Fruit fly (Drosophila melanogaster) whole organism, embryonic: ENCODE results near the gene lark.

ENCODE experiments used
- Asciz ChIP-seq: fragments of 200-800 bp; sonication (Bioruptor generic); optimal IDR thresholded peaks from 2 replicates; lab custom pipeline; 2017; ENCODE audit warnings: missing biosample characterization, mild to moderate bottlenecking, missing genetic modification characterization, missing genetic modification reagents
- Awh ChIP-seq: fragments of 200-800 bp; sonication (Bioruptor generic); IDR thresholded peaks from 2 replicates; pipeline ENCODE4, ENCODE4 v1.3.6; 2022; ENCODE audit warnings: missing biosample characterization, missing genetic modification characterization
- Bgb ChIP-seq: fragments of 200-800 bp; sonication (Bioruptor generic); IDR thresholded peaks from 2 replicates; pipeline ENCODE4 v1.3.6; 2022; ENCODE audit warnings: missing biosample characterization, missing genetic modification characterization; ENCODE audit not compliant: partially characterized antibody
- Blimp-1 ChIP-seq: fragments of 200-800 bp; sonication (Bioruptor generic); optimal IDR thresholded peaks from 3 replicates; lab custom pipeline; 2018; ENCODE audit warnings: missing biosample characterization, missing genetic modification characterization, mild to moderate bottlenecking, moderate library complexity, missing genetic modification reagents
- CG13624 ChIP-seq: fragments of 200-800 bp; sonication (Bioruptor generic); optimal IDR thresholded peaks from 2 replicates; lab custom pipeline; 2016; ENCODE audit warnings: missing biosample characterization, missing genetic modification characterization
- CG17829 ChIP-seq: fragments of 200-800 bp; optimal IDR thresholded peaks from 2 replicates; lab custom pipeline; 2019; ENCODE audit warnings: missing biosample characterization, mild to moderate bottlenecking, missing genetic modification characterization, moderate library complexity
- CG1832 ChIP-seq: fragments of 200-800 bp; sonication (Bioruptor generic); optimal IDR thresholded peaks from 2 replicates; lab custom pipeline; 2017; ENCODE audit warnings: missing biosample characterization, mild to moderate bottlenecking, missing genetic modification characterization, inconsistent platforms
- CG18764 ChIP-seq: fragments of 200-800 bp; sonication (Bioruptor generic); optimal IDR thresholded peaks from 3 replicates; lab custom pipeline; 2016; ENCODE audit warnings: missing biosample characterization, missing genetic modification characterization
- CG2202 ChIP-seq: fragments of 200-800 bp; sonication (Bioruptor generic); optimal IDR thresholded peaks from 2 replicates; lab custom pipeline; 2018; ENCODE audit warnings: missing biosample characterization, mild to moderate bottlenecking, missing genetic modification characterization
- CG2712 ChIP-seq: fragments of 200-800 bp; optimal IDR thresholded peaks from 3 replicates; lab custom pipeline; 2019; ENCODE audit warnings: missing biosample characterization, mild to moderate bottlenecking, missing genetic modification characterization, moderate library complexity
- CG2875 ChIP-seq: fragments of 200-800 bp; sonication (Bioruptor generic); optimal IDR thresholded peaks from 2 replicates; lab custom pipeline; 2017; ENCODE audit warnings: missing biosample characterization, mild to moderate bottlenecking, missing genetic modification characterization, missing genetic modification reagents
- CG32532 ChIP-seq: fragments of 200-800 bp; sonication (Bioruptor generic); IDR thresholded peaks from 2 replicates; pipeline ENCODE4 v1.3.6; 2022; ENCODE audit warnings: missing biosample characterization, missing genetic modification characterization
- CG34376 ChIP-seq: fragments of 200-800 bp; sonication (Bioruptor generic); optimal IDR thresholded peaks from 2 replicates; lab custom pipeline; 2018; ENCODE audit warnings: missing biosample characterization, mild to moderate bottlenecking, missing genetic modification characterization
- CG34422 ChIP-seq: fragments of 200-800 bp; sonication (Bioruptor generic); IDR thresholded peaks from 3 replicates; pipeline ENCODE4 v1.3.6; 2022; ENCODE audit warnings: missing biosample characterization, missing genetic modification characterization
- CG6254 ChIP-seq: fragments of 200-800 bp; sonication (Bioruptor generic); optimal IDR thresholded peaks from 3 replicates; lab custom pipeline; 2017; ENCODE audit warnings: mild to moderate bottlenecking, missing biosample characterization, missing genetic modification reagents, missing genetic modification characterization
- CG6272 ChIP-seq: fragments of 200-800 bp; sonication (Bioruptor generic); IDR thresholded peaks from 2 replicates; pipeline ENCODE4 v1.3.6; 2022; ENCODE audit warnings: missing biosample characterization, missing genetic modification characterization
- CG6683 ChIP-seq: fragments of 200-800 bp; sonication (Bioruptor generic); optimal IDR thresholded peaks from 2 replicates; lab custom pipeline; 2017; ENCODE audit warnings: missing biosample characterization, mild to moderate bottlenecking, missing genetic modification characterization, missing genetic modification reagents
- CG6765 ChIP-seq: fragments of 200-800 bp; sonication (Bioruptor generic); optimal IDR thresholded peaks from 3 replicates; lab custom pipeline; 2017; ENCODE audit warnings: missing biosample characterization, mild to moderate bottlenecking, missing genetic modification characterization
- CG7556 ChIP-seq: fragments of 200-800 bp; sonication (Bioruptor generic); optimal IDR thresholded peaks from 2 replicates; lab custom pipeline; 2017; ENCODE audit warnings: missing biosample characterization, mild to moderate bottlenecking, missing genetic modification characterization
- CG7786 ChIP-seq: fragments of 200-800 bp; sonication (Bioruptor generic); optimal IDR thresholded peaks from 2 replicates; lab custom pipeline; 2016; ENCODE audit warnings: missing biosample characterization, missing genetic modification characterization
- CG7963 ChIP-seq: fragments of 200-800 bp; sonication (Bioruptor generic); IDR thresholded peaks from 3 replicates; pipeline ENCODE4 v1.3.6; 2022; ENCODE audit warnings: missing biosample characterization, missing genetic modification characterization; ENCODE audit not compliant: partially characterized antibody
- CG8089 ChIP-seq: fragments of 200-800 bp; sonication (Bioruptor generic); optimal IDR thresholded peaks from 3 replicates; lab custom pipeline; 2016; ENCODE audit warnings: missing biosample characterization, missing genetic modification characterization
- CG8388 ChIP-seq: fragments of 200-800 bp; sonication (Bioruptor generic); optimal IDR thresholded peaks from 2 replicates; lab custom pipeline; 2019; ENCODE audit warnings: missing biosample characterization, mild to moderate bottlenecking, missing genetic modification characterization, moderate library complexity
- CG9727 ChIP-seq: fragments of 200-800 bp; sonication (Bioruptor generic); optimal IDR thresholded peaks from 3 replicates; lab custom pipeline; 2017; ENCODE audit warnings: missing biosample characterization, mild to moderate bottlenecking, missing genetic modification characterization
- CG9932 ChIP-seq: fragments of 200-800 bp; sonication (Bioruptor generic); IDR thresholded peaks from 2 replicates; pipeline ENCODE4 v1.3.6; 2022; ENCODE audit warnings: missing biosample characterization, missing genetic modification characterization
- Chrac-16 ChIP-seq: fragments of 200-800 bp; sonication (Bioruptor generic); optimal IDR thresholded peaks from 3 replicates; lab custom pipeline; 2016; ENCODE audit warnings: missing biosample characterization, missing genetic modification characterization
- E2f1 ChIP-seq: fragments of 200-800 bp; sonication (Bioruptor generic); IDR thresholded peaks from 2 replicates; pipeline ENCODE4 v1.3.6; 2022; ENCODE audit warnings: missing biosample characterization, missing genetic modification characterization
- Hr3 ChIP-seq: fragments of 200-800 bp; sonication (Bioruptor generic); optimal IDR thresholded peaks from 3 replicates; lab custom pipeline; 2016; ENCODE audit warnings: missing biosample characterization, missing genetic modification characterization
- MTF-1 ChIP-seq: fragments of 200-800 bp; sonication (Bioruptor generic); optimal IDR thresholded peaks from 2 replicates; lab custom pipeline; 2018; ENCODE audit warnings: missing biosample characterization, mild to moderate bottlenecking, missing genetic modification characterization, borderline replicate concordance
- NC2β ChIP-seq: fragments of 200-800 bp; sonication (Bioruptor generic); optimal IDR thresholded peaks from 2 replicates; lab custom pipeline; 2016; ENCODE audit warnings: missing biosample characterization, missing genetic modification characterization
- Oaz ChIP-seq: fragments of 200-800 bp; sonication (Bioruptor generic); IDR thresholded peaks from 2 replicates; pipeline ENCODE4 v1.3.6; 2022; ENCODE audit warnings: missing biosample characterization, missing genetic modification characterization
- Ravus ChIP-seq: fragments of 200-800 bp; sonication (Bioruptor generic); IDR thresholded peaks from 2 replicates; pipeline ENCODE4 v1.3.6; 2022; ENCODE audit warnings: missing biosample characterization, missing genetic modification characterization
- bcd ChIP-seq: fragments of 200-800 bp; sonication (Bioruptor generic); optimal IDR thresholded peaks from 2 replicates; lab custom pipeline; 2017; ENCODE audit warnings: missing biosample characterization, mild to moderate bottlenecking, missing genetic modification characterization
- chinmo ChIP-seq: fragments of 200-800 bp; sonication (Bioruptor generic); IDR thresholded peaks from 4 replicates; pipeline ENCODE4 v1.3.6; 2022; ENCODE audit warnings: missing biosample characterization, missing genetic modification characterization; ENCODE audit not compliant: partially characterized antibody
- chn ChIP-seq: fragments of 200-800 bp; sonication (Bioruptor generic); optimal IDR thresholded peaks from 2 replicates; lab custom pipeline; 2016; ENCODE audit warnings: missing biosample characterization, missing genetic modification characterization
- crp ChIP-seq, 2 experiments: fragments of 200-800 bp; sonication (Bioruptor generic); optimal IDR thresholded peaks; 2 replicates in 1 of 2; 3 replicates in 1 of 2; lab custom pipeline; 2017; ENCODE audit warnings: missing biosample characterization in 2 of 2, missing genetic modification characterization in 2 of 2, mild to moderate bottlenecking in 1 of 2, moderate library complexity in 1 of 2
- disco-r ChIP-seq: fragments of 200-800 bp; sonication (Bioruptor generic); optimal IDR thresholded peaks from 2 replicates; lab custom pipeline; 2016; ENCODE audit warnings: missing biosample characterization, missing genetic modification characterization
- dmrt99B ChIP-seq: fragments of 200-800 bp; sonication (Bioruptor generic); optimal IDR thresholded peaks from 2 replicates; lab custom pipeline; 2018; ENCODE audit warnings: missing biosample characterization, mild to moderate bottlenecking, missing genetic modification characterization, moderate library complexity
- exex ChIP-seq: fragments of 200-800 bp; sonication (Bioruptor generic); optimal IDR thresholded peaks from 4 replicates; lab custom pipeline; 2018; ENCODE audit warnings: missing biosample characterization, mild to moderate bottlenecking, missing genetic modification characterization, moderate library complexity
- eyg ChIP-seq: fragments of 200-800 bp; sonication (Bioruptor generic); optimal IDR thresholded peaks from 3 replicates; lab custom pipeline; 2016; ENCODE audit warnings: missing biosample characterization, missing genetic modification characterization
- fd96Cb ChIP-seq: fragments of 200-800 bp; sonication (Bioruptor generic); optimal IDR thresholded peaks from 2 replicates; lab custom pipeline; 2018; ENCODE audit warnings: missing biosample characterization, mild to moderate bottlenecking, missing genetic modification characterization, moderate library complexity
- lbe ChIP-seq: fragments of 200-800 bp; sonication (Bioruptor generic); optimal IDR thresholded peaks from 2 replicates; lab custom pipeline; 2016; ENCODE audit warnings: missing biosample characterization, mild to moderate bottlenecking, missing genetic modification characterization
- oc ChIP-seq: fragments of 200-800 bp; sonication (Bioruptor generic); optimal IDR thresholded peaks from 2 replicates; lab custom pipeline; 2018; ENCODE audit warnings: missing biosample characterization, mild to moderate bottlenecking, missing genetic modification characterization, moderate library complexity
- otp ChIP-seq: fragments of 200-800 bp; sonication (Bioruptor generic); IDR thresholded peaks from 3 replicates; pipeline ENCODE4, ENCODE4 v1.3.6; 2022; ENCODE audit warnings: missing biosample characterization, missing genetic modification characterization
- sug ChIP-seq: fragments of 200-800 bp; optimal IDR thresholded peaks from 2 replicates; lab custom pipeline; 2019; ENCODE audit warnings: missing biosample characterization, mild to moderate bottlenecking, missing genetic modification characterization, moderate library complexity
- toy ChIP-seq: fragments of 200-800 bp; sonication (Bioruptor generic); IDR thresholded peaks from 2 replicates; pipeline ENCODE4 v1.3.6; 2022; ENCODE audit warnings: missing biosample characterization, missing genetic modification characterization
- vvl ChIP-seq: fragments of 200-800 bp; sonication (Bioruptor generic); IDR thresholded peaks from 2 replicates; pipeline ENCODE4 v1.3.6; 2022; ENCODE audit warnings: missing biosample characterization, missing genetic modification characterization
- yki ChIP-seq: fragments of >200 bp; optimal IDR thresholded peaks from 3 replicates; lab custom pipeline; 2018
- zfh1 ChIP-seq: fragments of 200-800 bp; sonication (Bioruptor generic); IDR thresholded peaks from 3 replicates; pipeline ENCODE4 v1.3.6; 2022; ENCODE audit warnings: missing biosample characterization, missing genetic modification characterization

The lark gene

dm6 chr3L:7356386-7357117 is 17.5 kb downstream of the lark start, which contains the start of gene CTCF (continued):
- TF ChIP-seq oc: no peak
- peak; percentile 47 for TF ChIP-seq sug (tag; lab: Kevin White, UChicago)
- peak; percentile 64 for TF ChIP-seq CG2712 (tag; lab: Kevin White, UChicago)
- peak; percentile 85 for TF ChIP-seq CG34376 (GFP tag; lab: Kevin White, UChicago)
- TF ChIP-seq lbe: peak; percentile 38
- TF ChIP-seq otp (GFP tag; lab: Robert Waterston, UW): no peak
- TF ChIP-seq fd96Cb (tag; lab: Kevin White, UChicago): peak; percentile 25
- peak; percentile 12 for TF ChIP-seq CG2875 (GFP tag; lab: Kevin White, UChicago)
- no peak for TF ChIP-seq MTF-1 (GFP tag; lab: Kevin White, UChicago)
- TF ChIP-seq CG2202: no peak
- TF ChIP-seq CG8388: no peak
- peak; percentile 16 for TF ChIP-seq dmrt99B (tag; lab: Kevin White, UChicago)
- TF ChIP-seq zfh1 (GFP tag; lab: Robert Waterston, UW): 0 out of 3 replicates have a peak, but pooled peaks have one; percentile 32
- no peak for TF ChIP-seq toy (GFP tag; lab: Robert Waterston, UW)
- no peak for TF ChIP-seq bcd (GFP tag; lab: Kevin White, UChicago)
- no peak for TF ChIP-seq disco-r (GFP tag; lab: Kevin White, UChicago)
- 0 out of 2 replicates have a peak, but pooled peaks have one; percentile 7 for TF ChIP-seq E2f1 (GFP tag; lab: Robert Waterston, UW)
- TF ChIP-seq Chrac-16 (GFP tag; lab: Kevin White, UChicago): peak; percentile 27
- peak; percentile 54; the same call in 1 of the 2 replicates for TF ChIP-seq CG32532 (GFP tag; lab: Robert Waterston, UW)
- TF ChIP-seq CG1832 (GFP tag; lab: Kevin White, UChicago): no peak
- TF ChIP-seq chn (GFP tag; lab: Kevin White, UChicago): peak; percentile 18
- TF ChIP-seq Bgb (GFP tag; lab: Robert Waterston, UW): peak; percentile 73
- TF ChIP-seq CG7786 (GFP tag; lab: Kevin White, UChicago): no peak
- TF ChIP-seq CG6254 (GFP tag; lab: Kevin White, UChicago): no peak
- TF ChIP-seq CG6683 (GFP tag; lab: Kevin White, UChicago): no peak
- TF ChIP-seq Blimp-1 (GFP tag; lab: Kevin White, UChicago): no peak
- TF ChIP-seq yki (lab: Kevin White, UChicago): no peak
- TF ChIP-seq CG9932 (GFP tag; lab: Robert Waterston, UW): peak; percentile 43
- TF ChIP-seq CG17829: peak; percentile 72
- TF ChIP-seq CG13624: peak; percentile 45
- no peak for TF ChIP-seq CG7556 (GFP tag; lab: Kevin White, UChicago)
- TF ChIP-seq CG8089 (GFP tag; lab: Kevin White, UChicago): peak; percentile 2
- TF ChIP-seq Hr3 (GFP tag; lab: Kevin White, UChicago): peak; percentile 13
- peak; percentile 53 for TF ChIP-seq Asciz (GFP tag; lab: Kevin White, UChicago)
- no peak for TF ChIP-seq Oaz (GFP tag; lab: Robert Waterston, UW)
- peak in 1 of 2 experiments; percentile 72 for TF ChIP-seq crp (GFP tag; optimal IDR thresholded peaks at IDR 0.05; lab: Kevin White, UChicago)
- TF ChIP-seq chinmo (GFP tag; lab: Robert Waterston, UW): 0 out of 4 replicates have a peak, but pooled peaks have one; percentile 50
- TF ChIP-seq Ravus (GFP tag; lab: Robert Waterston, UW): no peak
- no peak for TF ChIP-seq CG18764 (GFP tag; lab: Kevin White, UChicago)
- TF ChIP-seq CG6272: no peak
- peak; percentile 62; the same call in 1 of the 2 replicates for TF ChIP-seq Awh (GFP tag; lab: Robert Waterston, UW)
- peak; percentile 55 for TF ChIP-seq CG9727 (GFP tag; lab: Kevin White, UChicago)
- no peak for TF ChIP-seq CG6765 (GFP tag; lab: Kevin White, UChicago)
- TF ChIP-seq vvl (GFP tag; lab: Robert Waterston, UW): peak; percentile 24; the same call in 1 of the 2 replicates
- TF ChIP-seq exex (tag; lab: Kevin White, UChicago): peak; percentile 74
- TF ChIP-seq NC2β: peak; percentile 38
- peak; percentile 63 for TF ChIP-seq CG34422 (GFP tag; lab: Robert Waterston, UW)
- no peak for TF ChIP-seq eyg (GFP tag; lab: Kevin White, UChicago)
- TF ChIP-seq CG7963: peak; percentile 68
